Worm (Caenorhabditis elegans) whole organism, early embryonic: ENCODE measurements around the gene lim-8.

Source experiments
- B0310.2 ChIP-seq: sonication (generic microtip); optimal IDR thresholded peaks from 2 replicates; lab custom pipeline; 2016; ENCODE audit warnings: mild to moderate bottlenecking, missing genetic modification characterization, missing compliant biosample characterization
- F13C5.2 ChIP-seq: sonication (generic microtip); optimal IDR thresholded peaks from 2 replicates; lab custom pipeline; 2017; ENCODE audit warnings: mild to moderate bottlenecking, missing genetic modification characterization, inconsistent platforms, missing compliant biosample characterization
- aly-1 ChIP-seq: sonication (generic microtip); optimal IDR thresholded peaks from 2 replicates; lab custom pipeline; 2016; ENCODE audit warnings: missing genetic modification characterization, missing compliant biosample characterization
- ama-1 ChIP-seq: fragments of 150-350 bp; optimal IDR thresholded peaks from 2 replicates; lab custom pipeline; 2014
- ceh-13 ChIP-seq: fragments of 200-800 bp; sonication (Bioruptor generic); optimal IDR thresholded peaks from 2 replicates; lab custom pipeline; 2018; ENCODE audit warnings: mild to moderate bottlenecking, missing genetic modification characterization, missing compliant biosample characterization
- ceh-36 ChIP-seq: sonication (generic microtip); optimal IDR thresholded peaks from 2 replicates; lab custom pipeline; 2016; ENCODE audit warnings: missing genetic modification characterization, inconsistent platforms, missing compliant biosample characterization
- ets-7 ChIP-seq: sonication (generic microtip); optimal IDR thresholded peaks from 2 replicates; lab custom pipeline; 2016; ENCODE audit warnings: missing genotype, missing genetic modification characterization, missing compliant biosample characterization
- flt-1 ChIP-seq: fragments of 200-800 bp; sonication (Bioruptor generic); IDR thresholded peaks from 2 replicates; pipeline ENCODE4 v1.3.6; 2022; ENCODE audit warnings: missing genetic modification characterization, missing compliant biosample characterization
- hmbx-1 ChIP-seq: sonication (generic microtip); optimal IDR thresholded peaks from 2 replicates; lab custom pipeline; 2016; ENCODE audit warnings: mild to moderate bottlenecking, missing genetic modification characterization, missing compliant biosample characterization
- hmg-4 ChIP-seq: fragments of 200-800 bp; sonication (Bioruptor generic); optimal IDR thresholded peaks from 2 replicates; lab custom pipeline; 2018; ENCODE audit warnings: mild to moderate bottlenecking, missing genetic modification characterization, missing compliant biosample characterization
- hnd-1 ChIP-seq: sonication (generic microtip); optimal IDR thresholded peaks from 2 replicates; lab custom pipeline; 2016; ENCODE audit warnings: missing genetic modification characterization, missing compliant biosample characterization
- pes-1 ChIP-seq: fragments of 200-800 bp; sonication (Bioruptor generic); IDR thresholded peaks from 2 replicates; pipeline ENCODE4 v1.3.6; 2022; ENCODE audit warnings: missing genetic modification reagents, missing genetic modification characterization, missing compliant biosample characterization
- scrt-1 ChIP-seq: fragments of 200-800 bp; sonication (Bioruptor generic); IDR thresholded peaks from 2 replicates; pipeline ENCODE4 v1.3.6; 2022; ENCODE audit warnings: missing genetic modification characterization, missing compliant biosample characterization
- sea-1 ChIP-seq: fragments of 200-800 bp; sonication (Bioruptor generic); conservative IDR thresholded peaks from 2 replicates; pipeline ENCODE4 v1.3.6; 2022; ENCODE audit warnings: missing genetic modification characterization, missing compliant biosample characterization
- tbx-11 ChIP-seq: fragments of 200-800 bp; sonication (Bioruptor generic); IDR thresholded peaks from 2 replicates; pipeline ENCODE4 v1.3.6; 2022; ENCODE audit warnings: missing genetic modification characterization, missing compliant biosample characterization
- tbx-37 ChIP-seq: fragments of 200-800 bp; sonication (Bioruptor generic); conservative IDR thresholded peaks from 2 replicates; pipeline ENCODE4 v1.3.6; 2022; ENCODE audit warnings: missing genetic modification reagents, missing genetic modification characterization, missing compliant biosample characterization
- tra-4 ChIP-seq: sonication (generic microtip); optimal IDR thresholded peaks from 2 replicates; lab custom pipeline; 2017; ENCODE audit warnings: missing genetic modification characterization, missing compliant biosample characterization

The lim-8 gene

ce11 chrIII:6856709-6857108, 54.1 kb downstream of the lim-8 start, which contains the start of gene zak-1:
zak-1 (minus strand) TSS chrIII:6856809.
- TF ChIP-seq tra-4 (tag; lab: Kevin White, UChicago): no peak

DNA sequence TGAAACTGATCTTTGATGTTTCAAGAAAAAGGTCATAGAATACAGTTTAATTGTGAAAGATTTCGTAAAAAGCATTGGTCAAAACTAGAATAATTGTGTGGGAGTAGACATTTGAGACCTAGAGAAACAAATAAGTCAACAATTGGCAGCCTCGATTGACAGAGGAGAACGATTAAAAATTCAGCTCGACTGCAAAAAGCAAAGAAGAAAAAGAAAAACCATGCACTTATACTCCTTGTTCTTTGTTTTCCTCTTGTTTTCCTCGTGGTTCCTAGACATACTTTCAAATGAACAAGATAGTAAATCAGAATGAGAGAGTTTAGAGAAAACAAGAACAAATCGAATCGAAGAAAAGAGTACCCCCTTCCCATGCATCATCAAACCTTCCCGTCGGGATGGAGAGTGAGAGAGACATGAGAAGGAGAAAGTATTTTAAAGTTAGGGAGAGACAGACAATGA, 54.8 kb downstream of the lim-8 start:
- TF ChIP-seq tra-4 (tag; lab: Kevin White, UChicago) (no peak), hmbx-1 (tag; lab: Kevin White, UChicago) (no peak), ama-1 (no peak), scrt-1 (GFP tag; lab: Robert Waterston, UW) (no peak), hmg-4 (no peak), F13C5.2 (tag; lab: Kevin White, UChicago) (no peak), ceh-13 (GFP tag; lab: Kevin White, UChicago) (no peak), aly-1 (no peak), tbx-37 (no peak), hnd-1 (tag; lab: Kevin White, UChicago) (no peak)

- TF ChIP-seq tbx-37: no peak
- TF ChIP-seq ama-1: no peak
- TF ChIP-seq pes-1 (GFP tag; lab: Robert Waterston, UW): no peak
- TF ChIP-seq hmg-4: no peak
- TF ChIP-seq sea-1 (GFP tag; lab: Robert Waterston, UW): no peak
- TF ChIP-seq hmbx-1 (tag; lab: Kevin White, UChicago): no peak
- TF ChIP-seq hnd-1 (tag; lab: Kevin White, UChicago): no peak
- TF ChIP-seq ceh-36 (tag; lab: Kevin White, UChicago): no peak
- TF ChIP-seq tra-4 (tag; lab: Kevin White, UChicago): no peak
- no peak for TF ChIP-seq scrt-1 (GFP tag; lab: Robert Waterston, UW)
- no peak for TF ChIP-seq ets-7 (tag; lab: Kevin White, UChicago)
- no peak for TF ChIP-seq tbx-11 (GFP tag; lab: Robert Waterston, UW)
- no peak for TF ChIP-seq flt-1 (GFP tag; lab: Robert Waterston, UW)
- TF ChIP-seq F13C5.2 (tag; lab: Kevin White, UChicago): no peak
- TF ChIP-seq ceh-13 (GFP tag; lab: Kevin White, UChicago): no peak
- no peak for TF ChIP-seq B0310.2
- no peak for TF ChIP-seq aly-1
Observed at ce11 chrIII:6859482-6859881, 56.9 kb downstream of the lim-8 start, which contains the start of gene clec-158. clec-158 (minus strand) TSS chrIII:6859582.

DNA sequence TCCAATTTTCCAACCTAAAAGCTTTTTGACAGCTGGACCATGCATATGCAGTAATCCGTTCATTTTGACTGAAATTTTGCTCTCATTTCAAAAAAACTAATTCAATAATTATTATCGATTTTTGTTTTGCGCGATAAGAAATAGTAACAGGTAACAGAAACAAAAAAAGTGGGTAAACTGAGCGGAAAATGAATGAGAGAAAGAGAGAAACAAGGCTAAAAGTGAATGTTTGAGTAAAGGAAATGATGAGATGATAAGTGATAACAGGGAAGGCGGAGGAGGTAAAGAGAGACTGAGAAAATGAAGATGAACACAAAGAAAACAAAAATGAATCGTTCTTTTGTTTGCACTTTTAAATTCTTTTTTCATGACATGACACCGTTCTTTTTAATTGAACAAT, 61.3 kb downstream of the lim-8 start, which contains the start of gene sma-3:
TSS of gene sma-3 (minus strand) at position 68 of the 400 bp plus-strand sequence.
- TF ChIP-seq aly-1 (no peak), scrt-1 (GFP tag; lab: Robert Waterston, UW) (no peak)
